Worm (Caenorhabditis elegans) whole organism, L4/young adult: ENCODE data around the gene C04G6.13.

Experiments
- dao-5 ChIP-seq: sonication (generic microtip); optimal IDR thresholded peaks from 2 replicates; lab custom pipeline; 2016; ENCODE audit warnings: missing genotype, missing genetic modification characterization, moderate library complexity, missing compliant biosample characterization
- him-1 ChIP-seq: sonication (generic microtip); optimal IDR thresholded peaks from 2 replicates; lab custom pipeline; 2016; ENCODE audit warnings: missing genotype, missing genetic modification reagents, missing genetic modification characterization, missing compliant biosample characterization

ce11 chrII:5055129-5055666, 38.8 kb upstream of the C04G6.13 start, which contains the start of the genes ify-1 and rpl-22:
- TF ChIP-seq him-1 (tag; lab: Kevin White, UChicago): peak; percentile 76
- TF ChIP-seq dao-5 (tag; lab: Kevin White, UChicago): no peak
